Fruit fly (Drosophila melanogaster) whole organism, embryonic: Measurements from ENCODE around the gene CG11089.

Source experiments
- BtbVII ChIP-seq: fragments of 200-800 bp; sonication (Bioruptor generic); optimal IDR thresholded peaks from 3 replicates; lab custom pipeline; 2017; ENCODE audit warnings: missing biosample characterization, mild to moderate bottlenecking, missing genetic modification characterization
- CG10543 ChIP-seq: fragments of 200-800 bp; sonication (Bioruptor generic); optimal IDR thresholded peaks from 3 replicates; lab custom pipeline; 2017; ENCODE audit warnings: missing biosample characterization, mild to moderate bottlenecking, missing genetic modification characterization, moderate library complexity
- CG10959 ChIP-seq: fragments of 200-800 bp; sonication (Bioruptor generic); IDR thresholded peaks from 2 replicates; pipeline ENCODE4 v1.3.6; 2022; ENCODE audit warnings: missing biosample characterization, missing genetic modification characterization
- CG11456 ChIP-seq: fragments of 200-800 bp; sonication (Bioruptor generic); IDR thresholded peaks from 3 replicates; pipeline ENCODE4 v1.3.6; 2022; ENCODE audit warnings: missing biosample characterization, missing genetic modification characterization
- CG12071 ChIP-seq: fragments of 200-800 bp; sonication (Bioruptor generic); optimal IDR thresholded peaks from 3 replicates; lab custom pipeline; 2018; ENCODE audit warnings: missing biosample characterization, mild to moderate bottlenecking, missing genetic modification characterization
- CG13775 ChIP-seq: fragments of 200-800 bp; sonication (Bioruptor generic); optimal IDR thresholded peaks from 3 replicates; lab custom pipeline; 2017; ENCODE audit warnings: missing biosample characterization, mild to moderate bottlenecking, missing genetic modification characterization
- CG14014 ChIP-seq: fragments of 200-800 bp; sonication (Bioruptor generic); IDR thresholded peaks from 2 replicates; pipeline ENCODE4 v1.3.6; 2022; ENCODE audit warnings: missing biosample characterization, missing genetic modification characterization
- CG15011 ChIP-seq: fragments of 200-800 bp; sonication (Bioruptor generic); optimal IDR thresholded peaks from 3 replicates; lab custom pipeline; 2018; ENCODE audit warnings: missing biosample characterization, mild to moderate bottlenecking, missing genetic modification characterization
- CG1603 ChIP-seq: fragments of 200-800 bp; sonication (Bioruptor generic); optimal IDR thresholded peaks from 2 replicates; lab custom pipeline; 2019; ENCODE audit warnings: missing biosample characterization, mild to moderate bottlenecking, missing genetic modification characterization, moderate library complexity
- CG18476 ChIP-seq: fragments of 200-800 bp; sonication (Bioruptor generic); optimal IDR thresholded peaks from 2 replicates; lab custom pipeline; 2016; ENCODE audit warnings: missing biosample characterization, mild to moderate bottlenecking, missing genetic modification characterization
- CG30431 ChIP-seq: fragments of 200-800 bp; sonication (Bioruptor generic); optimal IDR thresholded peaks from 2 replicates; lab custom pipeline; 2017; ENCODE audit warnings: missing biosample characterization, missing genetic modification characterization
- CG3065 ChIP-seq: fragments of 200-800 bp; sonication (Bioruptor generic); optimal IDR thresholded peaks from 2 replicates; lab custom pipeline; 2016; ENCODE audit warnings: missing biosample characterization, missing genetic modification characterization
- CG33557 ChIP-seq: fragments of 200-800 bp; sonication (Bioruptor generic); optimal IDR thresholded peaks from 2 replicates; lab custom pipeline; 2019; ENCODE audit warnings: missing biosample characterization, mild to moderate bottlenecking, missing genetic modification characterization, moderate library complexity
- CG6791 ChIP-seq: fragments of 200-800 bp; sonication (Bioruptor generic); IDR thresholded peaks from 3 replicates; pipeline ENCODE4 v1.3.6; 2022; ENCODE audit warnings: missing biosample characterization, missing genetic modification characterization; ENCODE audit not compliant: partially characterized antibody
- CG7556 ChIP-seq: fragments of 200-800 bp; sonication (Bioruptor generic); optimal IDR thresholded peaks from 2 replicates; lab custom pipeline; 2017; ENCODE audit warnings: missing biosample characterization, mild to moderate bottlenecking, missing genetic modification characterization
- CG7839 ChIP-seq: fragments of 200-800 bp; sonication (Bioruptor generic); optimal IDR thresholded peaks from 3 replicates; lab custom pipeline; 2018; ENCODE audit warnings: missing biosample characterization, mild to moderate bottlenecking, missing genetic modification characterization, moderate library complexity
- CG8359 ChIP-seq: fragments of 200-800 bp; sonication (Bioruptor generic); optimal IDR thresholded peaks from 2 replicates; lab custom pipeline; 2017; ENCODE audit warnings: missing biosample characterization, mild to moderate bottlenecking, missing genetic modification characterization, borderline replicate concordance
- CG8765 ChIP-seq: fragments of 200-800 bp; sonication (Bioruptor generic); IDR thresholded peaks from 2 replicates; pipeline ENCODE4 v1.3.6; 2022; ENCODE audit warnings: missing biosample characterization, missing genetic modification characterization
- CrebB ChIP-seq: fragments of 200-800 bp; sonication (Bioruptor generic); optimal IDR thresholded peaks from 3 replicates; lab custom pipeline; 2018; ENCODE audit warnings: missing biosample characterization, mild to moderate bottlenecking, missing genetic modification characterization
- ERR ChIP-seq: fragments of 200-800 bp; sonication (Bioruptor generic); optimal IDR thresholded peaks from 2 replicates; lab custom pipeline; 2016; ENCODE audit warnings: missing biosample characterization, missing genetic modification characterization
- Ets65A ChIP-seq: fragments of 200-800 bp; sonication (Bioruptor generic); peaks from one replicate; lab custom pipeline; 2016; ENCODE audit warnings: missing biosample characterization, missing genetic modification characterization
- Fer3 ChIP-seq: fragments of 200-800 bp; sonication (Bioruptor generic); optimal IDR thresholded peaks from 2 replicates; lab custom pipeline; 2018; ENCODE audit warnings: missing biosample characterization, mild to moderate bottlenecking, missing genetic modification characterization, moderate library complexity
- HLH4C ChIP-seq: fragments of 200-800 bp; sonication (Bioruptor generic); IDR thresholded peaks from 3 replicates; pipeline ENCODE4 v1.3.6; 2022; ENCODE audit warnings: missing biosample characterization, missing genetic modification characterization; ENCODE audit not compliant: partially characterized antibody
- Nf-YA ChIP-seq: fragments of 200-800 bp; sonication (Bioruptor generic); IDR thresholded peaks from 2 replicates; pipeline ENCODE4 v1.3.6; 2022; ENCODE audit warnings: missing biosample characterization, missing genetic modification characterization
- Nf-YB ChIP-seq: fragments of 200-800 bp; sonication (Bioruptor generic); optimal IDR thresholded peaks from 3 replicates; lab custom pipeline; 2019; ENCODE audit warnings: missing biosample characterization, mild to moderate bottlenecking, missing genetic modification characterization, moderate library complexity
- Nf-YC ChIP-seq: fragments of 200-800 bp; optimal IDR thresholded peaks from 3 replicates; lab custom pipeline; 2019; ENCODE audit warnings: missing biosample characterization, mild to moderate bottlenecking, missing genetic modification characterization, moderate library complexity
- Oli ChIP-seq: fragments of 200-800 bp; sonication (Bioruptor generic); optimal IDR thresholded peaks from 2 replicates; lab custom pipeline; 2018; ENCODE audit warnings: missing biosample characterization, mild to moderate bottlenecking, missing genetic modification characterization, moderate library complexity
- Optix ChIP-seq: fragments of 200-800 bp; sonication (Bioruptor generic); IDR thresholded peaks from 3 replicates; pipeline ENCODE4 v1.3.6; 2022; ENCODE audit warnings: missing biosample characterization, missing genetic modification characterization
- Pdp1 ChIP-seq, 2 experiments: fragments of 200-800 bp; sonication (Bioruptor generic); optimal IDR thresholded peaks; 3 replicates each; lab custom pipeline; 2016; ENCODE audit warnings: missing biosample characterization in 2 of 2, missing genetic modification characterization in 2 of 2, mild to moderate bottlenecking in 1 of 2, moderate library complexity in 1 of 2
- Rx ChIP-seq: fragments of 200-800 bp; sonication (Bioruptor generic); IDR thresholded peaks from 2 replicates; pipeline ENCODE4 v1.3.6; 2022; ENCODE audit warnings: missing biosample characterization, missing genetic modification characterization
- Side ChIP-seq: fragments of 200-800 bp; sonication (Bioruptor generic); optimal IDR thresholded peaks from 2 replicates; lab custom pipeline; 2016; ENCODE audit warnings: missing biosample characterization, missing genetic modification characterization
- Spps ChIP-seq: fragments of 200-800 bp; sonication (Bioruptor generic); optimal IDR thresholded peaks from 2 replicates; lab custom pipeline; 2018; ENCODE audit warnings: missing biosample characterization, mild to moderate bottlenecking, missing genetic modification characterization
- Sry-β ChIP-seq: fragments of 200-800 bp; sonication (Bioruptor generic); optimal IDR thresholded peaks from 2 replicates; lab custom pipeline; 2018; ENCODE audit warnings: missing biosample characterization, mild to moderate bottlenecking, missing genetic modification characterization, moderate library complexity
- Stat92E ChIP-seq, 3 experiments: fragments of >200 bp in 2 of 3; fragments of 200-800 bp in 1 of 3; sonication (Bioruptor generic) in 1 of 3; optimal IDR thresholded peaks; 2 replicates each; lab custom pipeline; 2017 to 2019; ENCODE audit warnings: missing biosample characterization in 3 of 3, missing genetic modification characterization in 3 of 3, mild to moderate bottlenecking in 1 of 3, moderate library complexity in 1 of 3
- Tbp ChIP-seq: fragments of >200 bp; optimal IDR thresholded peaks from 2 replicates; lab custom pipeline; 2018; ENCODE audit warnings: missing biosample characterization, missing genetic modification characterization
- Usf ChIP-seq: fragments of 200-800 bp; sonication (Bioruptor generic); optimal IDR thresholded peaks from 2 replicates; lab custom pipeline; 2017; ENCODE audit warnings: missing genotype, missing biosample characterization, missing genetic modification characterization
- ac ChIP-seq: fragments of 200-800 bp; sonication (Bioruptor generic); optimal IDR thresholded peaks from 3 replicates; lab custom pipeline; 2017; ENCODE audit warnings: missing biosample characterization, mild to moderate bottlenecking, missing genetic modification characterization
- bsh ChIP-seq, 2 experiments: fragments of 200-800 bp; sonication (Bioruptor generic); optimal IDR thresholded peaks; 2 replicates each; lab custom pipeline; 2017 to 2018; ENCODE audit warnings: mild to moderate bottlenecking in 2 of 2, missing biosample characterization in 2 of 2, missing genetic modification characterization in 2 of 2, moderate library complexity in 1 of 2
- btn ChIP-seq: fragments of 200-800 bp; sonication (Bioruptor generic); optimal IDR thresholded peaks from 2 replicates; lab custom pipeline; 2016; ENCODE audit warnings: missing biosample characterization, missing genetic modification characterization
- fd3F ChIP-seq: fragments of 200-800 bp; sonication (Bioruptor generic); optimal IDR thresholded peaks from 2 replicates; lab custom pipeline; 2018; ENCODE audit warnings: missing biosample characterization, mild to moderate bottlenecking, missing genetic modification characterization, moderate library complexity
- gsb-n ChIP-seq: fragments of 200-800 bp; sonication (Bioruptor generic); optimal IDR thresholded peaks from 3 replicates; lab custom pipeline; 2018; ENCODE audit warnings: missing biosample characterization, mild to moderate bottlenecking, missing genetic modification characterization
- hkb ChIP-seq, 2 experiments: fragments of 200-800 bp in 1 of 2; fragments of >200 bp in 1 of 2; sonication (Bioruptor generic) in 1 of 2; IDR thresholded peaks in 1 of 2; optimal IDR thresholded peaks in 1 of 2; 2 replicates each; pipeline versions ENCODE4 v1.3.6 to Lab custom; 2017 to 2022; ENCODE audit warnings: missing biosample characterization in 1 of 2, missing genetic modification characterization in 1 of 2
- insv ChIP-seq, 2 experiments: fragments of 200-800 bp; sonication (Bioruptor generic); optimal IDR thresholded peaks; 3 replicates each; lab custom pipeline; 2016 to 2018; ENCODE audit warnings: missing biosample characterization in 2 of 2, missing genetic modification characterization in 2 of 2
- jing ChIP-seq: fragments of 200-800 bp; sonication (Bioruptor generic); optimal IDR thresholded peaks from 2 replicates; lab custom pipeline; 2018; ENCODE audit warnings: missing biosample characterization, mild to moderate bottlenecking, missing genetic modification characterization
- nerfin-1 ChIP-seq: fragments of 200-800 bp; sonication (Bioruptor generic); optimal IDR thresholded peaks from 3 replicates; lab custom pipeline; 2019; ENCODE audit warnings: missing biosample characterization, mild to moderate bottlenecking, missing genetic modification characterization, moderate library complexity
- oc ChIP-seq: fragments of 200-800 bp; sonication (Bioruptor generic); optimal IDR thresholded peaks from 2 replicates; lab custom pipeline; 2018; ENCODE audit warnings: missing biosample characterization, mild to moderate bottlenecking, missing genetic modification characterization, moderate library complexity
- sim ChIP-seq: fragments of 200-800 bp; sonication (Bioruptor generic); IDR thresholded peaks from 2 replicates; pipeline ENCODE4 v1.3.6; 2022; ENCODE audit warnings: missing biosample characterization, missing genetic modification characterization
- wor ChIP-seq: fragments of 200-800 bp; sonication (Bioruptor generic); IDR thresholded peaks from 2 replicates; pipeline ENCODE4 v1.3.6; 2022; ENCODE audit warnings: missing biosample characterization, missing genetic modification characterization

CG11089 gene

dm6 chr3R:24870389-24871048 lies 6.3 kb upstream of the CG11089 start, which contains the start of gene CycB3 (continued):
- TF ChIP-seq nerfin-1 (tag; lab: Kevin White, UChicago) = peak; percentile 40
- no peak for TF ChIP-seq CG8359 (GFP tag; lab: Kevin White, UChicago)
- peak; percentile 30 for TF ChIP-seq Spps (tag; lab: Kevin White, UChicago)
- no peak for TF ChIP-seq CG10959
- TF ChIP-seq ERR (GFP tag; lab: Kevin White, UChicago) = no peak
- TF ChIP-seq fd3F (GFP tag; lab: Kevin White, UChicago) = no peak
- no peak for TF ChIP-seq Oli (tag; lab: Kevin White, UChicago)
- no peak for TF ChIP-seq CG11456 (GFP tag; lab: Robert Waterston, UW)
- TF ChIP-seq Usf (GFP tag; lab: Kevin White, UChicago) = no peak
- TF ChIP-seq Pdp1 (GFP tag; optimal IDR thresholded peaks at IDR 0.05; lab: Kevin White, UChicago) = no peak
- no peak for TF ChIP-seq btn (GFP tag; lab: Kevin White, UChicago)
- no peak for TF ChIP-seq BtbVII
- TF ChIP-seq CG18476 (GFP tag; lab: Kevin White, UChicago) = no peak
- 0 out of 3 replicates have a peak, but pooled peaks have one; percentile 51 for TF ChIP-seq CG6791 (GFP tag; lab: Robert Waterston, UW)
- TF ChIP-seq insv (GFP tag; optimal IDR thresholded peaks at IDR 0.05; lab: Kevin White, UChicago) = peak in 1 of 2 experiments; percentile 58
- TF ChIP-seq ac (GFP tag; lab: Kevin White, UChicago) = peak; percentile 35
- TF ChIP-seq Tbp (GFP tag; lab: Kevin White, UChicago) = peak; percentile 17
- TF ChIP-seq CG30431 (GFP tag; lab: Kevin White, UChicago) = no peak
- no peak for TF ChIP-seq Side
- TF ChIP-seq Fer3 = no peak
- TF ChIP-seq sim (GFP tag; lab: Robert Waterston, UW) = no peak
- TF ChIP-seq CG33557 (GFP tag; lab: Kevin White, UChicago) = peak; percentile 8
- no peak for TF ChIP-seq Optix
- TF ChIP-seq Nf-YB (GFP tag; lab: Kevin White, UChicago) = no peak
- no peak for TF ChIP-seq CG8765 (GFP tag; lab: Robert Waterston, UW)
- TF ChIP-seq Nf-YA (GFP tag; lab: Robert Waterston, UW) = peak; percentile 21; the same call in 1 of the 2 replicates
- peak; percentile 91 for TF ChIP-seq CG1603 (tag; lab: Kevin White, UChicago)
- no peak for TF ChIP-seq jing
- TF ChIP-seq hkb (optimal IDR thresholded peaks at IDR 0.05; lab: Kevin White, UChicago) = no peak
- TF ChIP-seq hkb (GFP tag; IDR thresholded peaks at IDR 0.05; lab: Robert Waterston, UW) = 0 out of 2 replicates have a peak, but pooled peaks have one; percentile 9
- no peak for TF ChIP-seq CG3065 (GFP tag; lab: Kevin White, UChicago)
- peak; percentile 9 for TF ChIP-seq Ets65A
- no peak for TF ChIP-seq CG13775
- 0 out of 2 replicates have a peak, but pooled peaks have one; percentile 31 for TF ChIP-seq CG14014 (GFP tag; lab: Robert Waterston, UW)
- TF ChIP-seq CG12071 (GFP tag; lab: Kevin White, UChicago) = no peak
- no peak for TF ChIP-seq CG10543 (GFP tag; lab: Kevin White, UChicago)
- TF ChIP-seq CG7556 (GFP tag; lab: Kevin White, UChicago) = no peak
- no peak for TF ChIP-seq Sry-β (GFP tag; lab: Kevin White, UChicago)
- no peak for TF ChIP-seq CG7839
- no peak for TF ChIP-seq wor (GFP tag; lab: Robert Waterston, UW)
- TF ChIP-seq Stat92E (GFP tag; optimal IDR thresholded peaks at IDR 0.05; lab: Kevin White, UChicago) = peak in 1 of 3 experiments; percentile 28
- no peak for TF ChIP-seq CrebB (tag; lab: Kevin White, UChicago)
- no peak for TF ChIP-seq Rx (GFP tag; lab: Robert Waterston, UW)
- TF ChIP-seq HLH4C = no peak
- no peak for TF ChIP-seq CG15011 (GFP tag; lab: Kevin White, UChicago)
- TF ChIP-seq oc (tag; lab: Kevin White, UChicago) = no peak
- no peak for TF ChIP-seq bsh (GFP tag; optimal IDR thresholded peaks at IDR 0.05; lab: Kevin White, UChicago)
- no peak for TF ChIP-seq Nf-YC
- peak; percentile 11 for TF ChIP-seq gsb-n
